Fruit fly (Drosophila melanogaster) whole organism, prepupa: ENCODE data around the gene CG7968.

Experiments used
- Blimp-1 ChIP-seq: fragments of 200-800 bp; sonication (Bioruptor generic); optimal IDR thresholded peaks from 3 replicates; lab custom pipeline; 2017; ENCODE audit warnings: missing biosample characterization, missing genetic modification characterization, mild to moderate bottlenecking, moderate library complexity, missing genetic modification reagents
- CG10631 ChIP-seq: fragments of 200-800 bp; sonication (Bioruptor generic); optimal IDR thresholded peaks from 2 replicates; lab custom pipeline; 2016; ENCODE audit warnings: missing biosample characterization, missing genetic modification characterization
- CG10669 ChIP-seq: fragments of 200-800 bp; sonication (Bioruptor generic); optimal IDR thresholded peaks from 3 replicates; lab custom pipeline; 2018; ENCODE audit warnings: missing biosample characterization, mild to moderate bottlenecking, missing genetic modification characterization, moderate library complexity
- CG11294 ChIP-seq: fragments of 200-800 bp; sonication (Bioruptor generic); IDR thresholded peaks from 2 replicates; pipeline ENCODE4 v1.3.6; 2022; ENCODE audit warnings: missing biosample characterization, missing genetic modification characterization
- CG11902 ChIP-seq: fragments of 200-800 bp; sonication (Bioruptor generic); optimal IDR thresholded peaks from 3 replicates; lab custom pipeline; 2016; ENCODE audit warnings: missing biosample characterization, missing genetic modification characterization
- CG1621 ChIP-seq: fragments of 200-800 bp; sonication (Bioruptor generic); optimal IDR thresholded peaks from 3 replicates; lab custom pipeline; 2018; ENCODE audit warnings: missing biosample characterization, mild to moderate bottlenecking, missing genetic modification characterization
- CG16779 ChIP-seq: fragments of 200-800 bp; sonication (Bioruptor generic); optimal IDR thresholded peaks from 3 replicates; lab custom pipeline; 2017; ENCODE audit warnings: missing biosample characterization, mild to moderate bottlenecking, missing genetic modification characterization
- CG3032 ChIP-seq: fragments of 200-800 bp; optimal IDR thresholded peaks from 2 replicates; lab custom pipeline; 2019; ENCODE audit warnings: missing biosample characterization, mild to moderate bottlenecking, missing genetic modification characterization, moderate library complexity
- CG31627 ChIP-seq: fragments of 200-800 bp; sonication (Bioruptor generic); optimal IDR thresholded peaks from 3 replicates; lab custom pipeline; 2016; ENCODE audit warnings: missing biosample characterization, missing genetic modification characterization
- CG34406 ChIP-seq: fragments of 200-800 bp; sonication (Bioruptor generic); optimal IDR thresholded peaks from 3 replicates; lab custom pipeline; 2016; ENCODE audit warnings: missing biosample characterization, missing genetic modification characterization
- CG4318 ChIP-seq: fragments of 200-800 bp; sonication (Bioruptor generic); optimal IDR thresholded peaks from 3 replicates; lab custom pipeline; 2017; ENCODE audit warnings: missing biosample characterization, mild to moderate bottlenecking, missing genetic modification characterization
- CG6792 ChIP-seq: fragments of 200-800 bp; sonication (Bioruptor generic); optimal IDR thresholded peaks from 3 replicates; lab custom pipeline; 2016; ENCODE audit warnings: missing biosample characterization, missing genetic modification characterization
- CG6854 ChIP-seq: fragments of 200-800 bp; sonication (Bioruptor generic); optimal IDR thresholded peaks from 2 replicates; lab custom pipeline; 2017; ENCODE audit warnings: missing biosample characterization, mild to moderate bottlenecking, missing genetic modification characterization
- CG7368 ChIP-seq: fragments of 200-800 bp; sonication (Bioruptor generic); optimal IDR thresholded peaks from 3 replicates; lab custom pipeline; 2016; ENCODE audit warnings: missing biosample characterization, missing genetic modification characterization
- CG8119 ChIP-seq: fragments of 200-800 bp; sonication (Bioruptor generic); IDR thresholded peaks from 3 replicates; pipeline ENCODE4 v1.3.6; 2022; ENCODE audit warnings: missing biosample characterization, missing genetic modification characterization
- CG8319 ChIP-seq: fragments of 200-800 bp; sonication (Bioruptor generic); optimal IDR thresholded peaks from 3 replicates; lab custom pipeline; 2016; ENCODE audit warnings: missing biosample characterization, missing genetic modification characterization
- CG8632 ChIP-seq: fragments of 200-800 bp; sonication (Bioruptor generic); optimal IDR thresholded peaks from 3 replicates; lab custom pipeline; 2016; ENCODE audit warnings: missing biosample characterization, missing genetic modification characterization
- CG9139 ChIP-seq: fragments of 200-800 bp; sonication (Bioruptor generic); optimal IDR thresholded peaks from 3 replicates; lab custom pipeline; 2017; ENCODE audit warnings: missing biosample characterization, mild to moderate bottlenecking, missing genetic modification characterization
- Eip75B ChIP-seq: fragments of 200-800 bp; sonication (Bioruptor generic); optimal IDR thresholded peaks from 3 replicates; lab custom pipeline; 2016; ENCODE audit warnings: missing biosample characterization, missing genetic modification characterization
- Eip93F ChIP-seq: fragments of 200-800 bp; sonication (Bioruptor generic); optimal IDR thresholded peaks from 2 replicates; lab custom pipeline; 2016; ENCODE audit warnings: missing biosample characterization, mild to moderate bottlenecking, missing genetic modification characterization
- Ets96B ChIP-seq: fragments of 200-800 bp; optimal IDR thresholded peaks from 2 replicates; lab custom pipeline; 2019; ENCODE audit warnings: missing biosample characterization, mild to moderate bottlenecking, missing genetic modification characterization, moderate library complexity
- Gug ChIP-seq: fragments of 200-800 bp; sonication (Bioruptor generic); IDR thresholded peaks from 2 replicates; pipeline ENCODE4 v1.3.6; 2022; ENCODE audit warnings: missing biosample characterization, missing genetic modification characterization
- Hr38 ChIP-seq: sonication (Bioruptor generic); optimal IDR thresholded peaks from 2 replicates; lab custom pipeline; 2016; ENCODE audit warnings: missing biosample characterization, missing genetic modification characterization
- Hr39 ChIP-seq: fragments of 200-800 bp; sonication (Bioruptor generic); optimal IDR thresholded peaks from 2 replicates; lab custom pipeline; 2016; ENCODE audit warnings: missing biosample characterization, missing genetic modification characterization
- Hr4 ChIP-seq: fragments of 200-800 bp; sonication (Bioruptor generic); optimal IDR thresholded peaks from 3 replicates; lab custom pipeline; 2016; ENCODE audit warnings: missing biosample characterization, missing genetic modification characterization
- Lpt ChIP-seq: fragments of 200-800 bp; sonication (Bioruptor generic); optimal IDR thresholded peaks from 3 replicates; lab custom pipeline; 2016; ENCODE audit warnings: missing biosample characterization, missing genetic modification characterization
- Met ChIP-seq: fragments of 200-800 bp; sonication (Bioruptor generic); optimal IDR thresholded peaks from 3 replicates; lab custom pipeline; 2016; ENCODE audit warnings: missing biosample characterization, missing genetic modification characterization
- Smox ChIP-seq: fragments of 200-800 bp; sonication (Bioruptor generic); optimal IDR thresholded peaks from 3 replicates; lab custom pipeline; 2016; ENCODE audit warnings: missing biosample characterization, missing genetic modification characterization
- dsx ChIP-seq: fragments of 200-800 bp; optimal IDR thresholded peaks from 3 replicates; lab custom pipeline; 2019; ENCODE audit warnings: missing biosample characterization, mild to moderate bottlenecking, missing genetic modification characterization, moderate library complexity; ENCODE audit not compliant: poor library complexity, severe bottlenecking
- esn ChIP-seq: fragments of 200-800 bp; sonication (Bioruptor generic); optimal IDR thresholded peaks from 2 replicates; lab custom pipeline; 2016; ENCODE audit warnings: missing biosample characterization, mild to moderate bottlenecking, missing genetic modification characterization, moderate library complexity
- fd59A ChIP-seq: fragments of 200-800 bp; sonication (Bioruptor generic); optimal IDR thresholded peaks from 2 replicates; lab custom pipeline; 2017; ENCODE audit warnings: missing biosample characterization, mild to moderate bottlenecking, missing genetic modification characterization, missing genetic modification reagents
- fd85E ChIP-seq: fragments of 200-800 bp; sonication (Bioruptor generic); optimal IDR thresholded peaks from 3 replicates; lab custom pipeline; 2016; ENCODE audit warnings: missing biosample characterization, missing genetic modification characterization
- net ChIP-seq: fragments of 200-800 bp; sonication (Bioruptor generic); optimal IDR thresholded peaks from 3 replicates; lab custom pipeline; 2016; ENCODE audit warnings: missing biosample characterization, missing genetic modification characterization
- ss ChIP-seq, 2 experiments: fragments of 200-800 bp; sonication (Bioruptor generic); optimal IDR thresholded peaks; 2 replicates in 1 of 2; 3 replicates in 1 of 2; lab custom pipeline; 2017 to 2018; ENCODE audit warnings: mild to moderate bottlenecking in 2 of 2, missing biosample characterization in 2 of 2, missing genetic modification characterization in 2 of 2, moderate library complexity in 1 of 2
- svp ChIP-seq: fragments of 200-800 bp; sonication (Bioruptor generic); peaks from one replicate; lab custom pipeline; 2016; ENCODE audit warnings: missing biosample characterization, missing genetic modification characterization
- topi ChIP-seq: fragments of 200-800 bp; sonication (Bioruptor generic); optimal IDR thresholded peaks from 3 replicates; lab custom pipeline; 2016; ENCODE audit warnings: missing biosample characterization, missing genetic modification characterization
- vri ChIP-seq: fragments of 200-800 bp; sonication (Bioruptor generic); optimal IDR thresholded peaks from 3 replicates; lab custom pipeline; 2016; ENCODE audit warnings: missing biosample characterization, mild to moderate bottlenecking, missing genetic modification characterization

The CG7968 gene

DNA sequence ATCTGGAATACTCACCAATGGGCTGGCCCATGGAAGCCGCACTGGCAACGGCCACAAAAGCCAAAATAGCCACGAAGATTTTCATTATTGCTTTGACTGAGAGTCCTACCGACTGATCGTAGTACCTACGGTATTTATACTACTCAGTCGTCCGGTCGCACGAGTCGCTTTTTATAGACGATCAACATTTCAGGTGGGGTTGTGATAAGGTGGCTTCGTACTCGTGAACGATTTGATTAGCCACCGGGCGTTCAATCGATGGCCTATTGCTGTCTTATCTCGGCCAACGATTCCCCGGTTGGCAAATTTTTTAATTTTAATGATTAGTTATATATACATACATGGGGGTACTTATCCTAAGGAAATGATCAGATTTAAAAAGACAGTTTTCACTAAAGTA is 4.0 kb upstream of the CG7968 start, which contains the start of gene CG8997:
Gene CG8997, minus strand, starts transcription at position 148 of the 400 bp plus-strand sequence.
- TF ChIP-seq dsx (GFP tag; lab: Kevin White, UChicago) (no peak), svp (GFP tag; lab: Kevin White, UChicago) (peak; percentile 31), CG16779 (tag; lab: Kevin White, UChicago) (no peak)

DNA sequence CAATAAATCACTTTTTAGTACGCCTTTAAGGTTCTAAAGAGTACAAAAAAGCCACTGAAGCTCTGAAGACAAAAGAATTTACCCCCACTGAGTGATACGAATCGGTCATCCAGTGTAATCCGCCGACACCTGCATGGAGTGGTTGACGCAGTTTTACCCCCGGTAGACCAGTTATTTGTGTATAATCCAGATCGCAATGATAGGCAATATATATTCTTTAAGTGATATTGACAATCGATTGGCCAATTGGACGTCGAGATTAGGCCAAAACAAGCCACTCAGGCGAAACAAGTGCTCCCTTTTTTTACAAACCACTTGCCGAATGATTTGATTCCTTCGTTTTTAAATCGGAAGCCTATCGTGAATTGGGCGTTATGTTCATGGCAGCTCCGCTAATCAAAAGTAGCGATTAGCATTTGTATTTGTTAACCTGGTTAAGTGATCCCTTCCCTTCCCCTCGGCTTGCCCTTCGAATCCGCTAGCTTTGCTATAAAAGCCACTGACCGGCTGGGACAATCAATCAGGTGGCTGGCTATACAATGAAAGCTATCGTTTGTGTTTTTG is 2.9 kb upstream of the CG7968 start, which contains the start of gene CG7916:
Gene CG7916, plus strand, starts transcription at position 514 of the 564 bp plus-strand sequence.
- TF ChIP-seq Met (GFP tag; lab: Kevin White, UChicago) (no peak), CG6854 (GFP tag; lab: Kevin White, UChicago) (no peak), Gug (GFP tag; lab: Robert Waterston, UW) (no peak), vri (GFP tag; lab: Kevin White, UChicago) (peak; percentile 33)

DNA sequence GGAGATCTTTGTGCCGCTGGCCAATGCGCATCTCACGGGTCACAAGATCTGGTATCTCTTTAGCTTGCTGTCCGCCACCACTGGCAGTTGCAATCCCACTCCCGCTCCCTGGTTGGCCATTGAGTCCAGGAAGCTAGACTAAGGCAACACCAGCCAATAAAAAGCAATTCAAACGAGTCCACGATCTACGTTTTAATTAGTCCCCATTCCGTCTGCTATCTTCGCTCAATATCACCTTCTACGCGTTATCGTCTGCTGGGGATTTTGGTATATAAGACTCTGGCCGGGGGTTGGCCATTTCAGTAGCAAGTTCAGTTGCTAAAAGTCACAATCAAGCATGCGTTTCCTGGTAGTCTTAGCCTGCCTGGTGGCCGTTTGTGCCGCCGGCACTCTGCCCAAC is 1.6 kb upstream of the CG7968 start, which contains the start of gene CG7953:
Gene CG7953, plus strand, starts transcription at position 301 of the 400 bp plus-strand sequence.
- no peak for TF ChIP-seq Met (GFP tag; lab: Kevin White, UChicago)
- TF ChIP-seq esn: no peak
- no peak for TF ChIP-seq CG3032
- TF ChIP-seq Hr4 (GFP tag; lab: Kevin White, UChicago): no peak
- no peak for TF ChIP-seq Blimp-1 (GFP tag; lab: Kevin White, UChicago)
- TF ChIP-seq, all 60 proteins: peak for 0

DNA sequence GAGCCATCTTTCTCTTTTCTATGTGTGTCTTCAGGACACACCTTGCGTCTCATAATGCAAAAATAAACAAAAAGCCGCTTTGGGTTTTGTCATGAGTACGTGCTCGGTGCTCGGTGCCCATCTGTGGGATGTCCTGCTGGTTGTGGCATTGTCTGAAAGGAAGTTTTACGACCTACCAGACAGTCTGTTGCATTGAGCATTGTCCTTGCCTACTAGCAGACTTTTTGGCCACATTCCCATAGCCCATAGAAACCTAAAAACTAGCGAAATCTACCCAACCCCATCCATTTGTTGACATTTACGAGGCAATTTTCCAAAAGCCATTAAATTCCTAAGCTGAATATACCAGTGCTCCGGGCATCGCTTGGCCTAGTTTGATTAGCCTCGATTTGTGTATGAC is 1.9 kb downstream of the CG7968 start:
- TF ChIP-seq CG1621 (tag; lab: Kevin White, UChicago) (no peak), net (GFP tag; lab: Kevin White, UChicago) (no peak), Hr38 (GFP tag; lab: Kevin White, UChicago) (no peak), Eip75B (no peak), CG11902 (no peak), topi (no peak), CG11294 (GFP tag; lab: Robert Waterston, UW) (no peak), vri (GFP tag; lab: Kevin White, UChicago) (no peak)

DNA sequence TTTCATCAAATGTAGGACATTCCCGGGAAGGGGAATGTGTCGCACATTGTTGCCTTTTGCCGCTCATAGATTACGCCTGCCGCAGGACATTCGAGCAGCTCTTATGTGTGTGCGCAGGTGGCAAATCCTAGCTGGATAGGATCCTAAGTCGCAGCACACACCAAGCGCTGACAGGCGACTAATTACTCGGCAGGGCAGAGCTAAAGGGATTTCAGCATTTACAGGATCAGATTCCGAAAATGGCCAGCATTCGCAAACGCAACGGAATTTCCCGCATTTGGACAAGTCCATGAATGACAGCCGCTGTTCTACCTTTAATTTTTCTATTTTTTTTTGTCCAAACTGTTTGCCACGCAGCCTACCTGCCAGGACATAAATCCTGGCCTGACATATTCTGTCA is 18.5 kb downstream of the CG7968 start:
- no peak for TF ChIP-seq Eip75B
- TF ChIP-seq fd59A (GFP tag; lab: Kevin White, UChicago): no peak
- no peak for TF ChIP-seq Hr38 (GFP tag; lab: Kevin White, UChicago)
- TF ChIP-seq vri (GFP tag; lab: Kevin White, UChicago): no peak
- TF ChIP-seq CG1621 (tag; lab: Kevin White, UChicago): no peak
- no peak for TF ChIP-seq Lpt (GFP tag; lab: Kevin White, UChicago)
- TF ChIP-seq CG8319 (GFP tag; lab: Kevin White, UChicago): no peak
- no peak for TF ChIP-seq CG10669 (GFP tag; lab: Kevin White, UChicago)
- TF ChIP-seq CG9139: no peak
- TF ChIP-seq CG11902: no peak
- no peak for TF ChIP-seq ss (GFP tag; optimal IDR thresholded peaks at IDR 0.05; lab: Kevin White, UChicago)
- TF ChIP-seq Hr39 (GFP tag; lab: Kevin White, UChicago): no peak
- no peak for TF ChIP-seq fd85E
- no peak for TF ChIP-seq Ets96B (tag; lab: Kevin White, UChicago)
- no peak for TF ChIP-seq CG10631 (GFP tag; lab: Kevin White, UChicago)

DNA sequence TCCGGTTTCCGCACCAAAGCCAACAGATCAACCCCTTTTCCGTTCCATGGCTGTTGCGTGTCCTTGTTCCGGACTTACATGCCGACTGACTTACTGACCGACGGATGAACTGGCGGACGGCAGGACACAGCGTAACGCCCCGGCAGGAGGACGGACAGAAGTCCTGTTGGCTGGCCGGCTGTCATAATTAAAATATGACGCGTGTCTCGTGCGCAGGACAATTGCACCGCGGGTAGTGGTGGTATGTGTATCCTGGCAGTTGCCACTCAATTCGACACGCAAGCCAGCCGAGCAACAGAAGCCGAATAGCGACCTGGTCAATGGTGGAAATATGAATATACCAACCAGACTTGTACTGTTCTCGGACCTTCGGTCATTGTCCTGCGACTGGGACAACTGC is 20.2 kb downstream of the CG7968 start:
- TF ChIP-seq ss (GFP tag; optimal IDR thresholded peaks at IDR 0.05; lab: Kevin White, UChicago): peak in 1 of 2 experiments; percentile 67
- TF ChIP-seq fd85E: no peak

DNA sequence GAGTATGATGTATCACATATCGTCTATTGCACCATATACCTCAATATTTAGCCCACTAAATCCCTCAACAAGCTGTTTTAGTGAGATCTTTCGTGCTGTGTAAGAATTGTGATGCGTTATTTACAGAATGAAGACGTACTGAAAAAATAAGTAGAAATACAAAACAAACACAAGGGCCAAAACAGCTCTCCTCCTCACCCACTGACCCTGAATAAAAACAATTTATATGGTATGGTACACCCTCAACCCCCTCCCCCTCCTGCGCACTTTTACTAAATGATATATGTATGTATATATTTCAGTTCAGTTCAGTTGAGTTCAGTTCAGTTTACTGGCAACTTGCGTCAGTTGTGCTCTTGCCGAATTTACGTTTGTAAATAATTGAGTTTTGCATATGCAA is 23.9 kb downstream of the CG7968 start:
- TF ChIP-seq CG7368 (GFP tag; lab: Kevin White, UChicago) (no peak), CG4318 (no peak), CG34406 (no peak), Smox (GFP tag; lab: Kevin White, UChicago) (no peak), CG6792 (GFP tag; lab: Kevin White, UChicago) (no peak), CG8119 (GFP tag; lab: Robert Waterston, UW) (no peak), CG10669 (GFP tag; lab: Kevin White, UChicago) (no peak), Hr4 (GFP tag; lab: Kevin White, UChicago) (no peak), CG31627 (GFP tag; lab: Kevin White, UChicago) (no peak), Eip93F (GFP tag; lab: Kevin White, UChicago) (no peak), CG8632 (GFP tag; lab: Kevin White, UChicago) (no peak), Gug (GFP tag; lab: Robert Waterston, UW) (no peak), CG9139 (no peak), Eip75B (no peak), fd85E (no peak), Blimp-1 (GFP tag; lab: Kevin White, UChicago) (no peak)
- TF ChIP-seq, all 60 proteins: peak for 0
